Worm (Caenorhabditis elegans): ENCODE data around the gene F59A7.11.

F59A7.11 gene

DNA sequence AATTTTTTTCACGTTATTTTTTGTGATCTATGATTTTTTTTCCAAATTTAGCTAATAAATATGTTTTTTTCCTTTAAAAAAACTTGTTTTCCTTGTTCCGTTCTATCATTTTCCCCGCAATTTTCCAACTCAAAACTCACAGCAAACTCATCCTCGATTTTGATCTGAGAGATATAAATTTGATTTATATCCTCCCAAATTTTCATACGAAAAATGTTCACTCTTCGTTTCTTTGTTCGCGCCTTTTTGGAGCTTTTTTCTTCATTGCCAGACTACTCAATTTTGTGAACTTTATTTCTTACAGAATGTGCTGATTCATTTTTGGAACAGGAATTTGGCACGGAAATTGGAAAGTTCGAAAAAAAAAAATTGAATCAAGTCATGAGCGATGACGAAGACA, 5.0 kb upstream of the F59A7.11 start, which contains the start of gene F59A7.14:
F59A7.14 (plus strand) TSS at position 301 of the 400 bp plus-strand sequence.
- no peak for TF ChIP-seq F39B2.1 (GFP tag; IDR thresholded peaks at IDR 0.05)
- no peak for TF ChIP-seq C06A6.2 (GFP tag; conservative IDR thresholded peaks at IDR 0.05)
- TF ChIP-seq cebp-1 (GFP tag; IDR thresholded peaks at IDR 0.05) = no peak
- no peak for TF ChIP-seq cebp-1 (tag; optimal IDR thresholded peaks at IDR 0.05)
- no peak for TF ChIP-seq T26A5.8 (tag; optimal IDR thresholded peaks at IDR 0.05)
- no peak for TF ChIP-seq snpc-3.4 (tag; optimal IDR thresholded peaks at IDR 0.05)
- no peak for TF ChIP-seq xnd-1 (tag; optimal IDR thresholded peaks at IDR 0.05)
- no peak for TF ChIP-seq ccch-3 (GFP tag; optimal IDR thresholded peaks at IDR 0.05)
- TF ChIP-seq bed-1 (GFP tag; IDR thresholded peaks at IDR 0.05) = no peak

DNA sequence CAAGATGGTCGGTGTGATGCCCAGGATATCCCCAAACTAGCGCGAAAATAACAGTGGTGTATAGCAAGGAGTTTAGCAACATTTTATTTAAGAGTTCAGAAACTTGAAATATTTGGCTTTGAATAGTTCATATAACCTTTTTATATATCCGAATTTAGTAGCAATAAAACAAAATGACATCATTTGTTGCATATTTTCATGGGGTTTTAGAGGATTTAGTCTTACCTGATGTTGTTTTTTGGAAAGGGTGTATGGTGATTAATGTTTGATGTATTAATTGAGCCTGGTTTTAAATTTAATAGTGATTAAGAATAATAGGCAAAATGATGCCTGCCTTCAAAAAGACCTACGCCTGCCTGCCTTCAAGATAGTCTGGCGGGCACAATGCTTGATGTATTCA, 2.7 kb upstream of the F59A7.11 start, which contains the start of gene F59A7.2:
F59A7.2 (minus strand) TSS at position 101 of the 400 bp plus-strand sequence.
- TF ChIP-seq nhr-80 (tag; optimal IDR thresholded peaks at IDR 0.05) = no peak
- TF ChIP-seq rec-8 (tag; optimal IDR thresholded peaks at IDR 0.05) = no peak
- no peak for TF ChIP-seq lin-40 (tag; optimal IDR thresholded peaks at IDR 0.05)
- no peak for TF ChIP-seq B0336.3 (GFP tag; IDR thresholded peaks at IDR 0.05)
- TF ChIP-seq Y53G8AR.9 (GFP tag; conservative IDR thresholded peaks at IDR 0.05) = no peak
- no peak for TF ChIP-seq rcor-1 (GFP tag; IDR thresholded peaks at IDR 0.05)
- no peak for TF ChIP-seq ceh-27 (GFP tag; optimal IDR thresholded peaks at IDR 0.05)
- TF ChIP-seq Y67H2A.10 (GFP tag; conservative IDR thresholded peaks at IDR 0.05) = no peak
- TF ChIP-seq hlh-26 (GFP tag; conservative IDR thresholded peaks at IDR 0.05) = no peak
- no peak for TF ChIP-seq ceh-100 (GFP tag; IDR thresholded peaks at IDR 0.05)
- no peak for TF ChIP-seq K11D2.4 (GFP tag; IDR thresholded peaks at IDR 0.05)
- TF ChIP-seq ceh-58 (GFP tag; IDR thresholded peaks at IDR 0.05) = no peak

DNA sequence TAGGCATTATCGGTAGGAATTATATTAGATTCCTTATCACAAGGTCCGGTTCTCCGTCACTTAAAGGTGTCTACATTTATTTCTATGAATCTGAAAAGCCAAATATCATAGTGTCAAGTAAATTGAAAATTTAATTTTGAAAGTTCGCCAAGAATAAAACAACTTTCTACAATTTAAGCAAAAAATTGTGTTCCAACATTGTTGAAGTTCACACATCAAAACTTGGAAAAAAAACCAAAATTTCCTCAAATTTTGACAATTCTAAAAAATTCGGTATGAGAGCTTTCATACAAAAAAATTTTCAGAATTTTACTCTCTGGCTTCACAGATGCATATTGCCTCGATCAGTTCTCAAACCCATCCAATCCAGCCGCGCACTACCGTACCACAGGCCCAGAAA, 1.9 kb downstream of the F59A7.11 start, which contains the start of gene F59A7.7:
F59A7.7 (plus strand) TSS at position 301 of the 400 bp plus-strand sequence.
- TF ChIP-seq ceh-58 (GFP tag; IDR thresholded peaks at IDR 0.05) = 0 out of 2 replicates have a peak, but pooled peaks have one; percentile 23
- no peak for TF ChIP-seq F37B4.10 (GFP tag; IDR thresholded peaks at IDR 0.05)

DNA sequence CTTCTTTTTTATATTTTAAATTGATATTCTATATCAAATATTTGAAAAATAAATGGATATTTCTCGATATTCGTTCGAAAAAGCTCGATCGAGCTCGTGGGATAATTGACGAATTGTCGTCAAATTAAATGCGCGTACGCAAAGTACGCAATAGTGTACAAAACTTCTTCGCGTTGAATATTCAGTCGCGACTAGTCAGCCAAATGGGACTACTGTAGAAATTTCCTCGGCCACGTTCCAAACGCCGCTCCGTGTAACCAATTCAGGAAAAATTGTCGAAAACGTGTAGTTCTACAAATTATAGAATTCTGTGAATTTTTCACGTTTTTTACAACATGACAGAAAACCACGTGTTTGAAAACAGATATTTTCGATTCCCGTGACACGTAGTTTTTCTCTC, 5.3 kb downstream of the F59A7.11 start:
- TF ChIP-seq snpc-4 (GFP tag; optimal IDR thresholded peaks at IDR 0.05) (peak; percentile 29), snpc-4 (tag; optimal IDR thresholded peaks at IDR 0.05) (peak in 2 of 4 experiments; percentile 25 to 30), K12H6.12 (tag; optimal IDR thresholded peaks at IDR 0.05) (no peak), fkh-3 (tag; optimal IDR thresholded peaks at IDR 0.05) (no peak), zfh-2 (GFP tag; conservative IDR thresholded peaks at IDR 0.05) (no peak), ceh-58 (GFP tag; IDR thresholded peaks at IDR 0.05) (no peak), snpc-1.3 (tag; optimal IDR thresholded peaks at IDR 0.05; ENCODE audit: insufficient read depth) (peak; percentile 44), lsy-27 (tag; optimal IDR thresholded peaks at IDR 0.05; ENCODE audit: borderline replicate concordance, insufficient read depth) (no peak), madf-8 (GFP tag; conservative IDR thresholded peaks at IDR 0.05) (peak; percentile 84), F52B5.7 (tag; optimal IDR thresholded peaks at IDR 0.05) (no peak), tlf-1 (GFP tag; optimal IDR thresholded peaks at IDR 0.05) (peak; percentile 58), ceh-100 (GFP tag; IDR thresholded peaks at IDR 0.05) (peak; percentile 56; the same call in 1 of the 2 replicates), madf-3 (GFP tag; IDR thresholded peaks at IDR 0.05) (0 out of 2 replicates have a peak, but pooled peaks have one; percentile 35), F23B12.7 (tag; optimal IDR thresholded peaks at IDR 0.05; ENCODE audit: insufficient read depth) (no peak), ceh-79 (tag; optimal IDR thresholded peaks at IDR 0.05) (no peak), nhr-90 (tag; optimal IDR thresholded peaks at IDR 0.05) (peak; percentile 0), ztf-26 (tag; optimal IDR thresholded peaks at IDR 0.05) (no peak), ztf-3 (GFP tag; optimal IDR thresholded peaks at IDR 0.05) (no peak), tbx-9 (tag; optimal IDR thresholded peaks at IDR 0.05; ENCODE audit: borderline replicate concordance) (no peak), him-1 (tag; optimal IDR thresholded peaks at IDR 0.05) (peak; percentile 72), sea-2 (GFP tag; IDR thresholded peaks at IDR 0.05) (no peak), B0019.2 (GFP tag; conservative IDR thresholded peaks at IDR 0.05) (peak; percentile 81), hlh-26 (GFP tag; conservative IDR thresholded peaks at IDR 0.05) (no peak), F39B2.1 (GFP tag; IDR thresholded peaks at IDR 0.05) (no peak), ccch-3 (GFP tag; optimal IDR thresholded peaks at IDR 0.05) (no peak), mcd-1 (GFP tag; IDR thresholded peaks at IDR 0.05) (peak; percentile 86), B0336.3 (GFP tag; IDR thresholded peaks at IDR 0.05) (peak; percentile 65)
